Worm (Caenorhabditis elegans): ENCODE measurements around the gene D1086.9.

- TF ChIP-seq fos-1 (tag; optimal IDR thresholded peaks at IDR 0.05) (no peak), hmg-11 (tag; optimal IDR thresholded peaks at IDR 0.05) (no peak), unc-62 (GFP tag; optimal IDR thresholded peaks at IDR 0.05) (no peak), nhr-11 (tag; optimal IDR thresholded peaks at IDR 0.05) (no peak), R02D3.7 (tag; optimal IDR thresholded peaks at IDR 0.05) (no peak), ztf-4 (tag; optimal IDR thresholded peaks at IDR 0.05) (no peak), ama-1 (optimal IDR thresholded peaks at IDR 0.05) (no peak)
These were observed 45.1 kb downstream of the D1086.9 start for ce11 chrV:14149125-14149524.
